Worm (Caenorhabditis elegans): ENCODE data around the gene C47E8.11.

Gene C47E8.11

ce11 chrV:14729343-14729742 lies 40.9 kb downstream of the C47E8.11 start, which contains the start of gene oig-3:
oig-3 (plus strand) TSS chrV:14729643.
- no peak for TF ChIP-seq W03F9.2 (tag; optimal IDR thresholded peaks at IDR 0.05)
- no peak for TF ChIP-seq him-1 (tag; optimal IDR thresholded peaks at IDR 0.05)
- TF ChIP-seq dao-5 (tag; optimal IDR thresholded peaks at IDR 0.05), result no peak

ce11 chrV:14734187-14734765 lies 45.9 kb downstream of the C47E8.11 start, which contains the start of gene unc-61:
unc-61 (minus strand) TSS chrV:14734237.
- TF ChIP-seq W03F9.2 (tag; optimal IDR thresholded peaks at IDR 0.05) (no peak), him-1 (tag; optimal IDR thresholded peaks at IDR 0.05) (no peak), dao-5 (tag; optimal IDR thresholded peaks at IDR 0.05) (no peak)

ce11 chrV:14736851-14737250 lies 48.4 kb downstream of the C47E8.11 start, which contains the start of gene Y50E8A.5:
Y50E8A.5 (minus strand) TSS chrV:14736951.
- TF ChIP-seq dao-5 (tag; optimal IDR thresholded peaks at IDR 0.05), result no peak
- no peak for TF ChIP-seq him-1 (tag; optimal IDR thresholded peaks at IDR 0.05)

Data from whole organism, L4/young adult.